Worm (Caenorhabditis elegans) whole organism, late embryonic: Measurements from ENCODE around the gene Y82E9BR.17.
A peak's percentile ranks its signal among the peaks of the same experiment; 100 is the strongest.

ENCODE experiments used
- C08G9.2 ChIP-seq: sonication (generic microtip); optimal IDR thresholded peaks from 2 replicates; lab custom pipeline; 2016; ENCODE audit warnings: mild to moderate bottlenecking, missing genetic modification characterization, moderate library complexity, missing compliant biosample characterization
- C38D4.7 ChIP-seq: fragments of 200-800 bp; sonication (Bioruptor generic); optimal IDR thresholded peaks from 2 replicates; lab custom pipeline; 2018; ENCODE audit warnings: mild to moderate bottlenecking, missing genetic modification characterization, moderate library complexity, missing compliant biosample characterization
- F13H6.1 ChIP-seq: sonication (generic microtip); optimal IDR thresholded peaks from 2 replicates; lab custom pipeline; 2016; ENCODE audit warnings: missing genetic modification characterization, missing compliant biosample characterization
- T23F11.4 ChIP-seq: fragments of 200-800 bp; sonication (Bioruptor generic); optimal IDR thresholded peaks from 2 replicates; lab custom pipeline; 2018; ENCODE audit warnings: mild to moderate bottlenecking, missing genetic modification characterization, missing compliant biosample characterization
- Y22D7AL.16 ChIP-seq: sonication (generic microtip); optimal IDR thresholded peaks from 2 replicates; lab custom pipeline; 2016; ENCODE audit warnings: missing genetic modification characterization, missing compliant biosample characterization
- ama-1 ChIP-seq: fragments of 150-350 bp; optimal IDR thresholded peaks from 2 replicates; lab custom pipeline; 2014
- ceh-14 ChIP-seq: sonication (generic microtip); optimal IDR thresholded peaks from 2 replicates; lab custom pipeline; 2016; ENCODE audit warnings: missing genotype, missing genetic modification characterization, missing compliant biosample characterization
- ceh-18 ChIP-seq: sonication (generic microtip); optimal IDR thresholded peaks from 2 replicates; lab custom pipeline; 2016; ENCODE audit warnings: missing genetic modification characterization, missing compliant biosample characterization
- ceh-2 ChIP-seq: sonication (generic microtip); optimal IDR thresholded peaks from 2 replicates; lab custom pipeline; 2016; ENCODE audit warnings: missing genotype, missing genetic modification characterization, missing compliant biosample characterization
- ceh-22 ChIP-seq: sonication (generic microtip); optimal IDR thresholded peaks from 2 replicates; lab custom pipeline; 2017; ENCODE audit warnings: missing biosample characterization, missing genetic modification characterization
- ceh-24 ChIP-seq: sonication (generic microtip); optimal IDR thresholded peaks from 2 replicates; lab custom pipeline; 2016; ENCODE audit warnings: mild to moderate bottlenecking, missing genetic modification characterization, missing compliant biosample characterization
- ceh-30 ChIP-seq: fragments of 150-350 bp; optimal IDR thresholded peaks from 2 replicates; lab custom pipeline; 2014; ENCODE audit warnings: missing biosample characterization, missing genetic modification characterization
- ceh-31 ChIP-seq: sonication (generic microtip); optimal IDR thresholded peaks from 2 replicates; lab custom pipeline; 2016; ENCODE audit warnings: missing genetic modification characterization, missing compliant biosample characterization
- ceh-34 ChIP-seq: sonication (generic microtip); optimal IDR thresholded peaks from 2 replicates; lab custom pipeline; 2016; ENCODE audit warnings: mild to moderate bottlenecking, missing genetic modification characterization, missing compliant biosample characterization
- ceh-48 ChIP-seq: sonication (generic microtip); optimal IDR thresholded peaks from 2 replicates; lab custom pipeline; 2016; ENCODE audit warnings: missing genetic modification characterization, inconsistent platforms, missing compliant biosample characterization
- ceh-6 ChIP-seq: fragments of 200-800 bp; sonication (Bioruptor generic); optimal IDR thresholded peaks from 2 replicates; lab custom pipeline; 2018; ENCODE audit warnings: mild to moderate bottlenecking, missing genetic modification characterization, missing compliant biosample characterization
- ceh-9 ChIP-seq: sonication (generic microtip); optimal IDR thresholded peaks from 2 replicates; lab custom pipeline; 2016; ENCODE audit warnings: mild to moderate bottlenecking, missing genetic modification characterization, inconsistent platforms, missing compliant biosample characterization
- che-1 ChIP-seq: sonication (generic microtip); optimal IDR thresholded peaks from 2 replicates; lab custom pipeline; 2016; ENCODE audit warnings: mild to moderate bottlenecking, missing genetic modification characterization, missing compliant biosample characterization
- dmd-4 ChIP-seq: sonication (generic microtip); optimal IDR thresholded peaks from 2 replicates; lab custom pipeline; 2016; ENCODE audit warnings: borderline replicate concordance, missing genetic modification characterization, missing compliant biosample characterization
- dve-1 ChIP-seq: sonication (generic microtip); optimal IDR thresholded peaks from 2 replicates; lab custom pipeline; 2017; ENCODE audit warnings: antibody characterized with exemption, mild to moderate bottlenecking, missing genetic modification characterization, missing compliant biosample characterization
- elt-2 ChIP-seq: sonication (generic microtip); optimal IDR thresholded peaks from 2 replicates; lab custom pipeline; 2016; ENCODE audit warnings: missing genetic modification reagents, missing genetic modification characterization, missing compliant biosample characterization
- elt-4 ChIP-seq: sonication (generic microtip); optimal IDR thresholded peaks from 2 replicates; lab custom pipeline; 2016; ENCODE audit warnings: missing genetic modification characterization, missing compliant biosample characterization
- ets-4 ChIP-seq: sonication (generic microtip); optimal IDR thresholded peaks from 2 replicates; lab custom pipeline; 2016; ENCODE audit warnings: missing genetic modification characterization, missing compliant biosample characterization
- fax-1 ChIP-seq: sonication (generic microtip); optimal IDR thresholded peaks from 2 replicates; lab custom pipeline; 2016; ENCODE audit warnings: missing genotype, missing genetic modification characterization, missing compliant biosample characterization
- fkh-10 ChIP-seq: fragments of 150-350 bp; optimal IDR thresholded peaks from 2 replicates; lab custom pipeline; 2014; ENCODE audit warnings: missing biosample characterization, missing genetic modification reagents, missing genetic modification characterization
- fkh-6 ChIP-seq: sonication (generic microtip); optimal IDR thresholded peaks from 2 replicates; lab custom pipeline; 2016; ENCODE audit warnings: missing genetic modification characterization, missing compliant biosample characterization
- gmeb-2 ChIP-seq: sonication (generic microtip); optimal IDR thresholded peaks from 2 replicates; lab custom pipeline; 2016; ENCODE audit warnings: missing genetic modification characterization, inconsistent platforms, missing compliant biosample characterization
- hlh-13 ChIP-seq: fragments of 200-800 bp; sonication (Bioruptor generic); optimal IDR thresholded peaks from 2 replicates; lab custom pipeline; 2018; ENCODE audit warnings: mild to moderate bottlenecking, missing genetic modification characterization, missing compliant biosample characterization
- hlh-30 ChIP-seq: sonication (generic microtip); optimal IDR thresholded peaks from 2 replicates; lab custom pipeline; 2017; ENCODE audit warnings: antibody characterized with exemption, missing genetic modification characterization, missing compliant biosample characterization; ENCODE audit not compliant: insufficient read depth
- hlh-6 ChIP-seq: sonication (generic microtip); optimal IDR thresholded peaks from 2 replicates; lab custom pipeline; 2016; ENCODE audit warnings: missing genotype, missing genetic modification characterization, missing compliant biosample characterization
- hlh-8 ChIP-seq: sonication (generic microtip); optimal IDR thresholded peaks from 2 replicates; lab custom pipeline; 2016; ENCODE audit warnings: missing genotype, missing genetic modification characterization, missing compliant biosample characterization
- lin-11 ChIP-seq: fragments of 200-800 bp; sonication (Bioruptor generic); optimal IDR thresholded peaks from 2 replicates; lab custom pipeline; 2018; ENCODE audit warnings: mild to moderate bottlenecking, missing genetic modification characterization, missing compliant biosample characterization
- madf-2 ChIP-seq: sonication (generic microtip); optimal IDR thresholded peaks from 2 replicates; lab custom pipeline; 2017; ENCODE audit warnings: missing genetic modification characterization, missing compliant biosample characterization
- mec-3 ChIP-seq: sonication (generic microtip); optimal IDR thresholded peaks from 2 replicates; lab custom pipeline; 2016; ENCODE audit warnings: borderline replicate concordance, missing genetic modification characterization, missing compliant biosample characterization
- nfya-1 ChIP-seq: sonication (generic microtip); optimal IDR thresholded peaks from 2 replicates; lab custom pipeline; 2017; ENCODE audit warnings: missing genetic modification characterization, mild to moderate bottlenecking, missing compliant biosample characterization, antibody characterized with exemption, moderate library complexity
- nhr-11 ChIP-seq: fragments of 150-350 bp; optimal IDR thresholded peaks from 2 replicates; lab custom pipeline; 2014; ENCODE audit warnings: missing biosample characterization, missing genetic modification characterization
- nhr-232 ChIP-seq: sonication (generic microtip); optimal IDR thresholded peaks from 2 replicates; lab custom pipeline; 2016; ENCODE audit warnings: missing genetic modification characterization, missing compliant biosample characterization
- npax-4 ChIP-seq: sonication (generic microtip); optimal IDR thresholded peaks from 2 replicates; lab custom pipeline; 2016; ENCODE audit warnings: missing genetic modification characterization, missing compliant biosample characterization
- pag-3 ChIP-seq: sonication (generic microtip); optimal IDR thresholded peaks from 2 replicates; lab custom pipeline; 2016; ENCODE audit warnings: missing compliant biosample characterization, missing genetic modification characterization, borderline replicate concordance
- pat-9 ChIP-seq: fragments of 200-800 bp; sonication (Bioruptor generic); optimal IDR thresholded peaks from 2 replicates; lab custom pipeline; 2018; ENCODE audit warnings: mild to moderate bottlenecking, missing genetic modification characterization, moderate library complexity, missing compliant biosample characterization
- pax-1 ChIP-seq: fragments of 150-350 bp; optimal IDR thresholded peaks from 2 replicates; lab custom pipeline; 2014; ENCODE audit warnings: missing biosample characterization, missing genetic modification characterization
- pha-4 ChIP-seq: fragments of 150-350 bp; optimal IDR thresholded peaks from 2 replicates; lab custom pipeline; 2018; ENCODE audit warnings: missing biosample characterization, missing genetic modification reagents, missing genetic modification characterization
- ref-2 ChIP-seq: sonication (generic microtip); optimal IDR thresholded peaks from 2 replicates; lab custom pipeline; 2016; ENCODE audit warnings: missing genetic modification characterization, missing compliant biosample characterization
- rnt-1 ChIP-seq: sonication (generic microtip); optimal IDR thresholded peaks from 2 replicates; lab custom pipeline; 2016; ENCODE audit warnings: missing genetic modification characterization, missing compliant biosample characterization
- sox-2 ChIP-seq: fragments of 200-800 bp; sonication (Bioruptor generic); IDR thresholded peaks from 2 replicates; pipeline ENCODE4 v1.3.6; 2022; ENCODE audit warnings: missing genetic modification reagents, missing genetic modification characterization, missing compliant biosample characterization
- sox-4 ChIP-seq: sonication (generic microtip); optimal IDR thresholded peaks from 2 replicates; lab custom pipeline; 2017; ENCODE audit warnings: mild to moderate bottlenecking, missing genetic modification characterization, inconsistent platforms, missing compliant biosample characterization
- syd-9 ChIP-seq: sonication (generic microtip); optimal IDR thresholded peaks from 2 replicates; lab custom pipeline; 2016; ENCODE audit warnings: mild to moderate bottlenecking, missing genetic modification characterization, moderate library complexity, missing compliant biosample characterization
- tbx-2 ChIP-seq: sonication (generic microtip); optimal IDR thresholded peaks from 2 replicates; lab custom pipeline; 2016; ENCODE audit warnings: missing genetic modification characterization, missing compliant biosample characterization
- tbx-7 ChIP-seq: sonication (generic microtip); optimal IDR thresholded peaks from 2 replicates; lab custom pipeline; 2016; ENCODE audit warnings: missing genotype, missing genetic modification characterization, missing compliant biosample characterization
- unc-3 ChIP-seq, 2 experiments: fragments of 200-800 bp in 1 of 2; sonication (Bioruptor generic) in 1 of 2; sonication (generic microtip) in 1 of 2; conservative IDR thresholded peaks in 1 of 2; optimal IDR thresholded peaks in 1 of 2; 2 replicates each; pipeline versions ENCODE4 v1.3.6 to Lab custom; 2016 to 2022; ENCODE audit warnings: missing compliant biosample characterization in 2 of 2, missing genetic modification characterization in 2 of 2, missing genetic modification reagents in 1 of 2
- unc-55 ChIP-seq: sonication (generic microtip); optimal IDR thresholded peaks from 2 replicates; lab custom pipeline; 2017; ENCODE audit warnings: missing biosample characterization, missing genetic modification reagents, missing genetic modification characterization
- unc-86 ChIP-seq: sonication (generic microtip); optimal IDR thresholded peaks from 2 replicates; lab custom pipeline; 2016; ENCODE audit warnings: missing genetic modification characterization, missing compliant biosample characterization
- zip-5 ChIP-seq: sonication (generic microtip); optimal IDR thresholded peaks from 2 replicates; lab custom pipeline; 2016; ENCODE audit warnings: missing genetic modification characterization, missing compliant biosample characterization

Y82E9BR.17 gene

DNA sequence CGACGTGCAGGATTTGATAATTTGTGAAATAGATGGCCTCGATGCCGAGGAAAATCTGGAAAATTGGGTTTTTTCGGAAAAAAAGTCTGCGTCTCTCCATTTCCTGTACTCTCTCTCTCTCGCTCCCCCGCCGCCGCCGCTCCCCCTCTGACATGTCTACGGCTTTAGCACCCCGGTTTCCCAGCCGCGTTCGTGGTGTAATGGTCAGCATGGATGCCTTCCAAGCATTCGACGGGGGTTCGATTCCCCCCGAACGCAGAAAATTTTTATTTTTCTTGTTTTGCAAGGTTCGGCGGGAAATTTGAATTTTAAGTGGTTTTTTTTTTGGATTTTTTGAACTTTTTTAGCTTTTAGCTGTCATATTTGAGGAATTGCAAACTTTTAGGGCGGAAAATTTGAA, 31.3 kb downstream of the Y82E9BR.17 start:
- peak; percentile 70 for TF ChIP-seq tbx-2 (tag; lab: Kevin White, UChicago)
- TF ChIP-seq nhr-11 (tag; lab: Kevin White, UChicago) = no peak
- TF ChIP-seq ceh-22 (tag; lab: Kevin White, UChicago) = no peak
- TF ChIP-seq ceh-31 (tag; lab: Kevin White, UChicago) = peak; percentile 57
- TF ChIP-seq che-1 (tag; lab: Kevin White, UChicago) = peak; percentile 76
- TF ChIP-seq ets-4 = no peak
- TF ChIP-seq tbx-7 (tag; lab: Kevin White, UChicago) = no peak
- TF ChIP-seq pat-9 (tag; lab: Kevin White, UChicago) = peak; percentile 40
- peak; percentile 60 for TF ChIP-seq nfya-1 (tag; lab: Kevin White, UChicago)
- TF ChIP-seq F13H6.1 (tag; lab: Kevin White, UChicago) = peak; percentile 29
- TF ChIP-seq ceh-9 (tag; lab: Kevin White, UChicago) = peak; percentile 38
- no peak for TF ChIP-seq zip-5
- TF ChIP-seq hlh-8 (tag; lab: Kevin White, UChicago) = no peak
- TF ChIP-seq ref-2 (tag; lab: Kevin White, UChicago) = peak; percentile 50
- TF ChIP-seq rnt-1 (tag; lab: Kevin White, UChicago) = peak; percentile 47
- peak; percentile 22 for TF ChIP-seq hlh-13 (GFP tag; lab: Kevin White, UChicago)
- peak; percentile 42 for TF ChIP-seq ceh-48 (tag; lab: Kevin White, UChicago)
- peak; percentile 73 for TF ChIP-seq fkh-6 (tag; lab: Kevin White, UChicago)
- peak; percentile 56 for TF ChIP-seq ceh-6 (GFP tag; lab: Kevin White, UChicago)
- peak; percentile 40 for TF ChIP-seq dve-1 (tag; lab: Kevin White, UChicago)
- TF ChIP-seq fkh-10 (GFP tag; lab: Kevin White, UChicago) = no peak
- TF ChIP-seq unc-55 (GFP tag; lab: Kevin White, UChicago) = no peak
- TF ChIP-seq hlh-30 (tag; lab: Kevin White, UChicago) = no peak
- peak; percentile 49 for TF ChIP-seq npax-4
- TF ChIP-seq pax-1 (tag; lab: Kevin White, UChicago) = no peak
- TF ChIP-seq mec-3 (tag; lab: Kevin White, UChicago) = no peak
- TF ChIP-seq syd-9 (tag; lab: Kevin White, UChicago) = no peak
- peak; percentile 17 for TF ChIP-seq fax-1 (tag; lab: Kevin White, UChicago)
- TF ChIP-seq ceh-14 (tag; lab: Kevin White, UChicago) = peak; percentile 64
- peak; percentile 75 for TF ChIP-seq unc-3 (GFP tag; conservative IDR thresholded peaks at IDR 0.05; lab: Robert Waterston, UW)
- TF ChIP-seq unc-3 (tag; optimal IDR thresholded peaks at IDR 0.05; lab: Kevin White, UChicago) = peak; percentile 48
- TF ChIP-seq T23F11.4 (GFP tag; lab: Kevin White, UChicago) = peak; percentile 9
- TF ChIP-seq C38D4.7 = peak; percentile 65
- peak; percentile 60 for TF ChIP-seq ceh-34
- no peak for TF ChIP-seq ama-1 (lab: Kevin White, UChicago)
- no peak for TF ChIP-seq pha-4 (tag; lab: Kevin White, UChicago)
- peak; percentile 71 for TF ChIP-seq Y22D7AL.16
- peak; percentile 45 for TF ChIP-seq dmd-4 (tag; lab: Kevin White, UChicago)
- TF ChIP-seq pag-3 (tag; lab: Kevin White, UChicago) = peak; percentile 34
- no peak for TF ChIP-seq ceh-30 (tag; lab: Kevin White, UChicago)
- TF ChIP-seq lin-11 (tag; lab: Kevin White, UChicago) = peak; percentile 41
- peak; percentile 42 for TF ChIP-seq ceh-18
- TF ChIP-seq ceh-2 (tag; lab: Kevin White, UChicago) = peak; percentile 10
- peak; percentile 43 for TF ChIP-seq nhr-232 (tag; lab: Kevin White, UChicago)
- TF ChIP-seq sox-4 (tag; lab: Kevin White, UChicago) = peak; percentile 81
- TF ChIP-seq ceh-24 (tag; lab: Kevin White, UChicago) = peak; percentile 66
- TF ChIP-seq unc-86 (tag; lab: Kevin White, UChicago) = peak; percentile 38
- TF ChIP-seq madf-2 (tag; lab: Kevin White, UChicago) = peak; percentile 76
- no peak for TF ChIP-seq elt-4 (tag; lab: Kevin White, UChicago)
- peak; percentile 69 for TF ChIP-seq hlh-6 (tag; lab: Kevin White, UChicago)
- peak; percentile 63 for TF ChIP-seq elt-2 (tag; lab: Kevin White, UChicago)
- TF ChIP-seq C08G9.2 (tag; lab: Kevin White, UChicago) = peak; percentile 65
- peak; percentile 64 for TF ChIP-seq gmeb-2 (tag; lab: Kevin White, UChicago)
- TF ChIP-seq sox-2 (GFP tag; lab: Robert Waterston, UW) = peak; percentile 36; the same call in 1 of the 2 replicates
